Fruit fly (Drosophila melanogaster) whole organism, wandering third instar larva: ENCODE data around the gene Mkk4.

Source experiments
- Abd-B ChIP-seq: fragments of >200 bp; optimal IDR thresholded peaks from 2 replicates; lab custom pipeline; 2017; ENCODE audit warnings: missing biosample characterization, missing genetic modification characterization
- CG32264 ChIP-seq: fragments of 200-800 bp; sonication (Bioruptor generic); optimal IDR thresholded peaks from 2 replicates; lab custom pipeline; 2016; ENCODE audit warnings: missing biosample characterization, missing genetic modification characterization
- CG9705 ChIP-seq: fragments of 200-800 bp; sonication (Bioruptor generic); optimal IDR thresholded peaks from 2 replicates; lab custom pipeline; 2018; ENCODE audit warnings: missing biosample characterization, mild to moderate bottlenecking, missing genetic modification characterization
- CrebA ChIP-seq: fragments of 200-800 bp; sonication (Bioruptor generic); optimal IDR thresholded peaks from 2 replicates; lab custom pipeline; 2016; ENCODE audit warnings: missing biosample characterization, mild to moderate bottlenecking, missing genetic modification characterization, borderline replicate concordance
- Dfd ChIP-seq: fragments of >200 bp; optimal IDR thresholded peaks from 2 replicates; lab custom pipeline; 2017; ENCODE audit warnings: missing biosample characterization, missing genetic modification characterization
- Dif ChIP-seq: fragments of 200-275, 200-300 bp; sonication (Bioruptor generic); optimal IDR thresholded peaks from 2 replicates; lab custom pipeline; 2018; ENCODE audit warnings: missing biosample characterization, missing genetic modification characterization; ENCODE audit not compliant: partially characterized antibody
- HLH106 ChIP-seq: fragments of 200-800 bp; optimal IDR thresholded peaks from 3 replicates; lab custom pipeline; 2019; ENCODE audit warnings: missing biosample characterization, mild to moderate bottlenecking, missing genetic modification characterization, moderate library complexity
- Hnf4 ChIP-seq: fragments of 200-800 bp; sonication (Bioruptor generic); optimal IDR thresholded peaks from 2 replicates; lab custom pipeline; 2016; ENCODE audit warnings: missing biosample characterization, mild to moderate bottlenecking, missing genetic modification characterization
- Hr78 ChIP-seq: fragments of >200 bp; optimal IDR thresholded peaks from 2 replicates; lab custom pipeline; 2017; ENCODE audit warnings: missing biosample characterization, missing genetic modification characterization
- Hr83 ChIP-seq: fragments of 200-300 bp; sonication (Bioruptor generic); optimal IDR thresholded peaks from 2 replicates; lab custom pipeline; 2016; ENCODE audit warnings: missing biosample characterization, mild to moderate bottlenecking, missing genetic modification characterization, moderate library complexity; ENCODE audit not compliant: poor library complexity, severe bottlenecking
- Jra ChIP-seq: sonication (Bioruptor generic); optimal IDR thresholded peaks from 2 replicates; lab custom pipeline; 2016; ENCODE audit warnings: missing biosample characterization, missing genetic modification characterization
- Mio ChIP-seq: sonication (Bioruptor generic); optimal IDR thresholded peaks from 2 replicates; lab custom pipeline; 2016; ENCODE audit warnings: missing biosample characterization, missing genetic modification characterization
- Myc ChIP-seq: fragments of >200 bp; optimal IDR thresholded peaks from 2 replicates; lab custom pipeline; 2017
- N ChIP-seq: fragments of >200 bp; optimal IDR thresholded peaks from 2 replicates; lab custom pipeline; 2018; ENCODE audit warnings: missing biosample characterization, missing external identifiers, missing genetic modification characterization
- OdsH ChIP-seq: fragments of 200-800 bp; sonication (Bioruptor generic); optimal IDR thresholded peaks from 2 replicates; lab custom pipeline; 2016; ENCODE audit warnings: missing biosample characterization, mild to moderate bottlenecking, missing genetic modification characterization
- Rel ChIP-seq, 2 experiments: fragments of 200-800 bp; sonication (Bioruptor generic) in 1 of 2; optimal IDR thresholded peaks; 2 replicates in 1 of 2; 3 replicates in 1 of 2; lab custom pipeline; 2016 to 2019; ENCODE audit warnings: mild to moderate bottlenecking in 2 of 2, missing biosample characterization in 2 of 2, missing genetic modification characterization in 2 of 2, moderate library complexity in 1 of 2
- Sp1 ChIP-seq: fragments of 200-800 bp; sonication (Bioruptor generic); optimal IDR thresholded peaks from 3 replicates; lab custom pipeline; 2019; ENCODE audit warnings: missing biosample characterization, mild to moderate bottlenecking, missing genetic modification characterization, moderate library complexity
- br ChIP-seq: fragments of 200-800 bp; sonication (Bioruptor generic); optimal IDR thresholded peaks from 2 replicates; lab custom pipeline; 2016; ENCODE audit warnings: missing biosample characterization, missing genetic modification characterization
- dl ChIP-seq, 2 experiments: fragments of 175-275, 200-275 bp in 1 of 2; fragments of 200-275 bp in 1 of 2; sonication (Bioruptor generic); optimal IDR thresholded peaks; lab custom pipeline; 2018; ENCODE audit warnings: mild to moderate bottlenecking in 2 of 2, missing biosample characterization in 2 of 2, missing genetic modification characterization in 2 of 2, moderate library complexity in 2 of 2; ENCODE audit not compliant: partially characterized antibody in 2 of 2, insufficient read depth in 1 of 2
- dmrt93B ChIP-seq: fragments of 200-800 bp; sonication (Bioruptor generic); optimal IDR thresholded peaks from 2 replicates; lab custom pipeline; 2018; ENCODE audit warnings: missing biosample characterization, mild to moderate bottlenecking, missing genetic modification characterization
- dsf ChIP-seq: sonication (Bioruptor generic); optimal IDR thresholded peaks from 2 replicates; lab custom pipeline; 2016; ENCODE audit warnings: missing biosample characterization, missing genetic modification characterization, borderline replicate concordance
- ey ChIP-seq: fragments of 200-800 bp; sonication (Bioruptor generic); optimal IDR thresholded peaks from 2 replicates; lab custom pipeline; 2016; ENCODE audit warnings: missing biosample characterization, missing genetic modification characterization
- foxo ChIP-seq, 2 experiments: fragments of 200-800 bp; sonication (Bioruptor generic); optimal IDR thresholded peaks; 2 replicates in 1 of 2; 3 replicates in 1 of 2; lab custom pipeline; 2016 to 2017; ENCODE audit warnings: missing biosample characterization in 2 of 2, missing genetic modification characterization in 2 of 2
- fru ChIP-seq: fragments of 200-800 bp; sonication (Bioruptor generic); optimal IDR thresholded peaks from 3 replicates; lab custom pipeline; 2016; ENCODE audit warnings: missing biosample characterization, mild to moderate bottlenecking, missing genetic modification characterization
- h ChIP-seq: fragments of 200-800 bp; sonication (Bioruptor generic); optimal IDR thresholded peaks from 3 replicates; lab custom pipeline; 2016; ENCODE audit warnings: missing biosample characterization, mild to moderate bottlenecking, missing genetic modification characterization
- jim ChIP-seq: fragments of 175-275, 200-325 bp; sonication (Bioruptor generic); optimal IDR thresholded peaks from 2 replicates; lab custom pipeline; 2016; ENCODE audit warnings: missing biosample characterization, mild to moderate bottlenecking, missing genetic modification characterization
- lola ChIP-seq: fragments of >200 bp; optimal IDR thresholded peaks from 2 replicates; lab custom pipeline; 2017; ENCODE audit warnings: missing biosample characterization, missing genetic modification characterization
- psq ChIP-seq: fragments of 200-800 bp; sonication (Bioruptor generic); optimal IDR thresholded peaks from 3 replicates; lab custom pipeline; 2017; ENCODE audit warnings: missing biosample characterization, mild to moderate bottlenecking, missing genetic modification characterization, moderate library complexity
- rgr ChIP-seq: fragments of 200-800 bp; sonication (Bioruptor generic); optimal IDR thresholded peaks from 3 replicates; lab custom pipeline; 2016; ENCODE audit warnings: missing biosample characterization, mild to moderate bottlenecking, missing genetic modification characterization
- sage ChIP-seq: fragments of 200-800 bp; sonication (Bioruptor generic); optimal IDR thresholded peaks from 2 replicates; lab custom pipeline; 2016; ENCODE audit warnings: missing biosample characterization, mild to moderate bottlenecking, missing genetic modification characterization
- sv ChIP-seq: fragments of 200-800 bp; sonication (Bioruptor generic); optimal IDR thresholded peaks from 3 replicates; lab custom pipeline; 2016; ENCODE audit warnings: missing biosample characterization, missing genetic modification characterization
- tai ChIP-seq: sonication (Bioruptor generic); optimal IDR thresholded peaks from 2 replicates; lab custom pipeline; 2016; ENCODE audit warnings: missing biosample characterization, missing genetic modification characterization
- woc ChIP-seq: sonication (Bioruptor generic); optimal IDR thresholded peaks from 2 replicates; lab custom pipeline; 2016; ENCODE audit warnings: missing biosample characterization, mild to moderate bottlenecking, missing genetic modification characterization

Gene Mkk4

DNA sequence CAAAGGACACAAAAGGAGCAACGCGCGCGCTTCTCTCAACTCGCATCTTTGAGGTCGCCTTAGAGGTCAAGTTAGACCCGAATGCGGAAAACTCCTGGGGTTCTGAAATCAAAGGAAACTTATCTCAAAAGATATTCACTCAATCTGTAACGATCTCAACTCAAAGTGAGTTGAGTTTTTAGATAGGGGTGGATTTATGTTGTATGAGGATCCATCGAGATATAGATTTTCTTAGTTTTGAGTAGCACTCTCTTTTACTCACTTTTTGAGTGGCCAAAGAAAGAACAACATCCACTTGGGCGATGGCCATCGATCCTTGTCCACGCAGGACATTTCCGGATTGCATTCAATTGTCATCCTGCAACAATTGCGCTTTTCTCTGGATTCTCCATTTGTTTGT, 30.0 kb upstream of the Mkk4 start:
- TF ChIP-seq rgr (GFP tag; lab: Kevin White, UChicago): no peak
- no peak for TF ChIP-seq dsf (GFP tag; lab: Kevin White, UChicago)
- TF ChIP-seq dl (GFP tag; optimal IDR thresholded peaks at IDR 0.05; lab: Kevin White, UChicago; ENCODE audit: insufficient read depth in 1 of 2, partially characterized antibody in 2 of 2): no peak
- no peak for TF ChIP-seq woc
- TF ChIP-seq Hr83 (GFP tag; lab: Kevin White, UChicago): no peak
- TF ChIP-seq jim (GFP tag; lab: Kevin White, UChicago): no peak
- TF ChIP-seq, all 38 proteins: peak for 0

dm6 chr3R:8679934-8680333, 29.3 kb upstream of the Mkk4 start, which contains the start of gene CG33325:
Gene CG33325, minus strand, starts transcription at chr3R:8680034.
- TF ChIP-seq dsf (GFP tag; lab: Kevin White, UChicago) (no peak), rgr (GFP tag; lab: Kevin White, UChicago) (no peak), Myc (lab: Kevin White, UChicago) (no peak), N (GFP tag; lab: Kevin White, UChicago) (no peak)
- TF ChIP-seq, all 38 proteins: peak for 0

DNA sequence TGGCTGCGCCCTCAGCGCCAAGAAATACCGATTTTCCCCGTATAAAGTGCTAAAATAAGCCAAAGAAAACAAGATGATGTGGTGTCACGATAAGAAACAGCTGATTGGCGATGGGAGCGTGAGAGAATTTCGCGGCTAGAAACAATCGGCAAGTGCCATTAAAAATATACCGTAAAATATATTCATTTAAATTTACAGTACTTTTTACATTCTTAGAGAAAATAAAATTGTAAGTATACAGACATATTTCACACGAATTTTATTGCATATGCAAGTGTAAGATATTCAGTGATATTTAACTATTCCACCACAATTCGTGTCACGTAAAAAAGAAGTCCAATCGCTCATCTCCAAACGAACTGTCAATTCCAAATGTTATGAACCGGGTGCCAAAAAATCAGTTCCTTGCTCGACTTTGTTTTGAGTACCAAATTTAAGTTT, 26.0 kb upstream of the Mkk4 start, which contains the start of the genes Unc50, CG11755 and CG8043:
Gene Unc50 (minus strand): TSS at position 54 of the 441 bp plus-strand sequence.
Gene CG11755 (plus strand): TSS at position 356 of the 441 bp plus-strand sequence.
Gene CG8043 (plus strand): TSS at position 356 of the 441 bp plus-strand sequence.
- TF ChIP-seq lola (GFP tag; lab: Kevin White, UChicago) (no peak), tai (GFP tag; lab: Kevin White, UChicago) (no peak), Mio (GFP tag; lab: Kevin White, UChicago) (no peak), foxo (GFP tag; optimal IDR thresholded peaks at IDR 0.05; lab: Kevin White, UChicago) (peak in 1 of 2 experiments; percentile 83), Myc (lab: Kevin White, UChicago) (peak; percentile 24), HLH106 (peak; percentile 85), sage (GFP tag; lab: Kevin White, UChicago) (peak; percentile 73), jim (GFP tag; lab: Kevin White, UChicago) (no peak), rgr (GFP tag; lab: Kevin White, UChicago) (peak; percentile 82), CrebA (GFP tag; lab: Kevin White, UChicago) (no peak), Hr83 (GFP tag; lab: Kevin White, UChicago) (peak; percentile 47), h (GFP tag; lab: Kevin White, UChicago) (peak; percentile 86), CG9705 (GFP tag; lab: Kevin White, UChicago) (peak; percentile 80), woc (peak; percentile 95), Abd-B (GFP tag; lab: Kevin White, UChicago) (no peak), dl (GFP tag; optimal IDR thresholded peaks at IDR 0.05; lab: Kevin White, UChicago; ENCODE audit: insufficient read depth in 1 of 2, partially characterized antibody in 2 of 2) (no peak), Sp1 (GFP tag; lab: Kevin White, UChicago) (peak; percentile 74), N (GFP tag; lab: Kevin White, UChicago) (no peak), br (peak; percentile 76), fru (GFP tag; lab: Kevin White, UChicago) (peak; percentile 82), Dif (GFP tag; lab: Kevin White, UChicago) (no peak), Hr78 (no peak), Rel (GFP tag; optimal IDR thresholded peaks at IDR 0.05; lab: Kevin White, UChicago) (no peak), Rel (tag; optimal IDR thresholded peaks at IDR 0.05; lab: Kevin White, UChicago) (peak; percentile 48), OdsH (GFP tag; lab: Kevin White, UChicago) (peak; percentile 79), CG32264 (peak; percentile 49), dsf (GFP tag; lab: Kevin White, UChicago) (peak; percentile 79), sv (GFP tag; lab: Kevin White, UChicago) (peak; percentile 72), psq (peak; percentile 70), Dfd (no peak), dmrt93B (peak; percentile 74), Jra (no peak), Hnf4 (GFP tag; lab: Kevin White, UChicago) (no peak), ey (GFP tag; lab: Kevin White, UChicago) (peak; percentile 74)
